Worm (Caenorhabditis elegans) whole organism, L1 larva: ENCODE measurements around the gene rcs-1.

Experiments
- aha-1 ChIP-seq: fragments of 150-350 bp; optimal IDR thresholded peaks from 2 replicates; lab custom pipeline; 2014; ENCODE audit warnings: missing biosample characterization, missing genetic modification characterization
- ceh-8 ChIP-seq: fragments of 200-800 bp; sonication (Bioruptor generic); optimal IDR thresholded peaks from 2 replicates; lab custom pipeline; 2018; ENCODE audit warnings: mild to moderate bottlenecking, missing genetic modification characterization, moderate library complexity, missing compliant biosample characterization
- nhr-76 ChIP-seq: sonication (generic microtip); optimal IDR thresholded peaks from 2 replicates; lab custom pipeline; 2017; ENCODE audit warnings: missing biosample characterization, missing genetic modification characterization
- tbx-2 ChIP-seq: sonication (generic microtip); optimal IDR thresholded peaks from 2 replicates; lab custom pipeline; 2016; ENCODE audit warnings: missing genetic modification characterization, missing compliant biosample characterization

DNA sequence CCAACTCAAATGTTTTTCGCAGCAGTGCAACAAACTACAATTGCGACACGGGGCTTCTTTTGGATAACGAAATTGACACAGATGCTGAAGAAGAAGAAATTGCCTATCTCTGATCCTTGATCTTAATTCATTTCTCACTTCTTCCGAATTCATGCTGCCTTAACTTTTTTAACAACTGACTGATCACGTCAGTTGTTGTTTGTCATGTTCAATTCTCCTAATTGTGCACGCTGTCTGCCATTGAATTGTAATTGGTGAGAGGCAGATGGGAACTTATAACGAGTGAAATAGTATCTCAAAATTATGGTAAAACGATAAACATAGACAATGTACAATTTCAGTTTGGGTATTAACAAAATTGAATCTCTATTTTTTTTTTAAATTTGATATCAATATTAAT is 41.7 kb downstream of the rcs-1 start:
- TF ChIP-seq ceh-8 (GFP tag; lab: Kevin White, UChicago) (no peak), nhr-76 (tag; lab: Kevin White, UChicago) (no peak), tbx-2 (tag; lab: Kevin White, UChicago) (no peak), aha-1 (tag; lab: Kevin White, UChicago) (no peak)
